Worm (Caenorhabditis elegans): ENCODE data around the gene C47D12.5.

The C47D12.5 gene

ce11 chrII:11634681-11635527 lies 50.2 kb downstream of the C47D12.5 start:
- TF ChIP-seq lin-39 (tag; optimal IDR thresholded peaks at IDR 0.05), result peak; percentile 99
- no peak for TF ChIP-seq mml-1 (tag; optimal IDR thresholded peaks at IDR 0.05)
- peak; percentile 49 for TF ChIP-seq skn-1 (tag; optimal IDR thresholded peaks at IDR 0.05)
- peak in 1 of 3 experiments; percentile 25 for TF ChIP-seq elt-3 (tag; optimal IDR thresholded peaks at IDR 0.05)
- TF ChIP-seq jun-1 (tag; optimal IDR thresholded peaks at IDR 0.05), result peak; percentile 86
- TF ChIP-seq snpc-4 (tag; optimal IDR thresholded peaks at IDR 0.05), result peak; percentile 46
- TF ChIP-seq nhr-76 (tag; optimal IDR thresholded peaks at IDR 0.05), result no peak
- TF ChIP-seq tbx-2 (tag; optimal IDR thresholded peaks at IDR 0.05), result peak; percentile 10
- peak; percentile 91 for TF ChIP-seq ama-1 (optimal IDR thresholded peaks at IDR 0.05)
- TF ChIP-seq nhr-43 (tag; optimal IDR thresholded peaks at IDR 0.05; ENCODE audit: poor library complexity, severe bottlenecking), result peak; percentile 9
- TF ChIP-seq pqm-1 (tag; optimal IDR thresholded peaks at IDR 0.05), result peak; percentile 55
- peak; percentile 40 for TF ChIP-seq egl-27 (tag; optimal IDR thresholded peaks at IDR 0.05)
- peak; percentile 80 for TF ChIP-seq unc-62 (GFP tag; optimal IDR thresholded peaks at IDR 0.05)
- peak; percentile 50 for TF ChIP-seq fos-1 (tag; optimal IDR thresholded peaks at IDR 0.05)
- no peak for TF ChIP-seq nhr-12 (tag; optimal IDR thresholded peaks at IDR 0.05)
- TF ChIP-seq mdl-1 (tag; optimal IDR thresholded peaks at IDR 0.05), result no peak
- peak; percentile 75 for TF ChIP-seq elt-2 (tag; optimal IDR thresholded peaks at IDR 0.05)
- TF ChIP-seq nhr-23 (tag; optimal IDR thresholded peaks at IDR 0.05), result peak; percentile 79
- peak; percentile 81 for TF ChIP-seq lsy-12 (tag; optimal IDR thresholded peaks at IDR 0.05)
- peak; percentile 2 for TF ChIP-seq ztf-4 (tag; optimal IDR thresholded peaks at IDR 0.05)
- peak; percentile 96 for TF ChIP-seq sea-2 (GFP tag; optimal IDR thresholded peaks at IDR 0.05)
- peak; percentile 89 for TF ChIP-seq nfya-1 (tag; optimal IDR thresholded peaks at IDR 0.05; ENCODE audit: insufficient read depth)
- TF ChIP-seq pha-4 (tag; optimal IDR thresholded peaks at IDR 0.05), result peak; percentile 89
- TF ChIP-seq zag-1 (tag; optimal IDR thresholded peaks at IDR 0.05), result peak; percentile 35
- peak; percentile 81 for TF ChIP-seq nhr-11 (tag; optimal IDR thresholded peaks at IDR 0.05)
- TF ChIP-seq lin-15B (tag; optimal IDR thresholded peaks at IDR 0.05), result peak; percentile 72
- TF ChIP-seq hmg-11 (tag; optimal IDR thresholded peaks at IDR 0.05), result peak; percentile 87
- peak; percentile 87 for TF ChIP-seq ceh-28 (tag; optimal IDR thresholded peaks at IDR 0.05)
- TF ChIP-seq R02D3.7 (tag; optimal IDR thresholded peaks at IDR 0.05), result peak; percentile 54
- TF ChIP-seq eor-1 (tag; optimal IDR thresholded peaks at IDR 0.05), result no peak
- no peak for TF ChIP-seq aly-2 (tag; optimal IDR thresholded peaks at IDR 0.05)
- peak; percentile 72 for TF ChIP-seq nhr-25 (tag; optimal IDR thresholded peaks at IDR 0.05)
- TF ChIP-seq nhr-28 (tag; optimal IDR thresholded peaks at IDR 0.05), result no peak
- TF ChIP-seq fkh-10 (GFP tag; optimal IDR thresholded peaks at IDR 0.05), result no peak
- TF ChIP-seq fkh-2 (tag; optimal IDR thresholded peaks at IDR 0.05), result peak; percentile 19
- no peak for TF ChIP-seq unc-39 (tag; optimal IDR thresholded peaks at IDR 0.05)

- TF ChIP-seq elt-1 (tag; optimal IDR thresholded peaks at IDR 0.05) (peak; percentile 12), lin-15B (tag; optimal IDR thresholded peaks at IDR 0.05) (peak; percentile 69), nhr-43 (tag; optimal IDR thresholded peaks at IDR 0.05; ENCODE audit: poor library complexity, severe bottlenecking) (peak; percentile 86), nhr-67 (tag; optimal IDR thresholded peaks at IDR 0.05) (no peak), egl-5 (tag; optimal IDR thresholded peaks at IDR 0.05) (peak; percentile 57), unc-39 (tag; optimal IDR thresholded peaks at IDR 0.05) (no peak), aly-2 (tag; optimal IDR thresholded peaks at IDR 0.05) (no peak), ceh-9 (tag; optimal IDR thresholded peaks at IDR 0.05) (no peak), pqm-1 (tag; optimal IDR thresholded peaks at IDR 0.05) (peak; percentile 43), skn-1 (tag; optimal IDR thresholded peaks at IDR 0.05) (peak; percentile 63), hmg-11 (tag; optimal IDR thresholded peaks at IDR 0.05) (peak; percentile 96), egl-27 (tag; optimal IDR thresholded peaks at IDR 0.05) (peak; percentile 85), daf-12 (tag; optimal IDR thresholded peaks at IDR 0.05) (no peak), nhr-25 (tag; optimal IDR thresholded peaks at IDR 0.05) (peak; percentile 97), nhr-237 (tag; optimal IDR thresholded peaks at IDR 0.05) (no peak), nhr-28 (tag; optimal IDR thresholded peaks at IDR 0.05) (no peak), ztf-11 (tag; optimal IDR thresholded peaks at IDR 0.05) (no peak), ama-1 (optimal IDR thresholded peaks at IDR 0.05) (no peak), R02D3.7 (tag; optimal IDR thresholded peaks at IDR 0.05) (peak; percentile 48), ceh-28 (tag; optimal IDR thresholded peaks at IDR 0.05) (peak; percentile 58), jun-1 (tag; optimal IDR thresholded peaks at IDR 0.05) (peak; percentile 89), mdl-1 (tag; optimal IDR thresholded peaks at IDR 0.05) (peak; percentile 82), snpc-4 (tag; optimal IDR thresholded peaks at IDR 0.05) (peak; percentile 53), eor-1 (tag; optimal IDR thresholded peaks at IDR 0.05) (no peak), lin-39 (tag; optimal IDR thresholded peaks at IDR 0.05) (peak; percentile 90), tbx-2 (tag; optimal IDR thresholded peaks at IDR 0.05) (peak; percentile 68), nhr-23 (tag; optimal IDR thresholded peaks at IDR 0.05) (peak; percentile 86), fkh-2 (tag; optimal IDR thresholded peaks at IDR 0.05) (no peak), pha-4 (tag; optimal IDR thresholded peaks at IDR 0.05) (peak; percentile 81), zag-1 (tag; optimal IDR thresholded peaks at IDR 0.05) (no peak), elt-3 (tag; optimal IDR thresholded peaks at IDR 0.05) (no peak), sea-2 (GFP tag; optimal IDR thresholded peaks at IDR 0.05) (peak; percentile 92), ceh-82 (tag; optimal IDR thresholded peaks at IDR 0.05) (peak; percentile 41), nhr-11 (tag; optimal IDR thresholded peaks at IDR 0.05) (peak; percentile 85), fkh-10 (GFP tag; optimal IDR thresholded peaks at IDR 0.05) (peak; percentile 80), nfya-1 (tag; optimal IDR thresholded peaks at IDR 0.05; ENCODE audit: insufficient read depth) (peak; percentile 80), ZK546.5 (tag; optimal IDR thresholded peaks at IDR 0.05) (no peak), mml-1 (tag; optimal IDR thresholded peaks at IDR 0.05) (no peak)
Observed at ce11 chrII:11634057-11634676, 50.9 kb downstream of the C47D12.5 start.
